Worm (Caenorhabditis elegans): ENCODE data around the gene pmk-3.

The pmk-3 gene

ce11 chrIV:8152688-8153087 is 13.7 kb downstream of the pmk-3 start:
- TF ChIP-seq ahr-1 (tag; optimal IDR thresholded peaks at IDR 0.05) (no peak), ceh-19 (GFP tag; optimal IDR thresholded peaks at IDR 0.05) (no peak), hlh-8 (tag; optimal IDR thresholded peaks at IDR 0.05) (no peak), dve-1 (tag; optimal IDR thresholded peaks at IDR 0.05) (no peak), ceh-22 (tag; optimal IDR thresholded peaks at IDR 0.05) (no peak), unc-86 (tag; optimal IDR thresholded peaks at IDR 0.05) (no peak)

DNA sequence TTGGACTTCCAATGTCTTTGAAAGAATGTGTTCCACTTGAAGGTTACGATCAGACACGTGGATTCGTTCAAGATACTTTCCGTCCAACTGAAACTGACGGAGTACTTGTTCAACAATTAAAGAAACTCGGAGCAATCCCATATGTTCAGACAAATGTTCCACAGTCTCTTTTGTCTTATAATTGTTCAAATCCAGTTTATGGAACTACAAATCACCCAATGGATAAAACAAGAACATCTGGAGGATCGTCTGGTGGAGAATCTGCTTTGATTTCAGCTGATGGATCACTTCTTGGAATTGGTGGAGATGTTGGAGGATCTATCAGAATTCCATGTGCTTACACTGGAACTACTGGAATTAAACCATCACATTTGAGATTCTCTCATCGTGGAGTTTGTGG is 14.1 kb downstream of the pmk-3 start:
- no peak for TF ChIP-seq hlh-15 (tag; optimal IDR thresholded peaks at IDR 0.05)
- no peak for TF ChIP-seq rnt-1 (tag; optimal IDR thresholded peaks at IDR 0.05)
- TF ChIP-seq ceh-18 (tag; optimal IDR thresholded peaks at IDR 0.05), result no peak
- TF ChIP-seq hlh-30 (tag; optimal IDR thresholded peaks at IDR 0.05; ENCODE audit: insufficient read depth), result no peak
- no peak for TF ChIP-seq lin-11 (tag; optimal IDR thresholded peaks at IDR 0.05)
- no peak for TF ChIP-seq ceh-22 (tag; optimal IDR thresholded peaks at IDR 0.05)
- no peak for TF ChIP-seq tbx-2 (tag; optimal IDR thresholded peaks at IDR 0.05)
- no peak for TF ChIP-seq ceh-14 (tag; optimal IDR thresholded peaks at IDR 0.05)
- no peak for TF ChIP-seq nhr-11 (tag; optimal IDR thresholded peaks at IDR 0.05)

DNA sequence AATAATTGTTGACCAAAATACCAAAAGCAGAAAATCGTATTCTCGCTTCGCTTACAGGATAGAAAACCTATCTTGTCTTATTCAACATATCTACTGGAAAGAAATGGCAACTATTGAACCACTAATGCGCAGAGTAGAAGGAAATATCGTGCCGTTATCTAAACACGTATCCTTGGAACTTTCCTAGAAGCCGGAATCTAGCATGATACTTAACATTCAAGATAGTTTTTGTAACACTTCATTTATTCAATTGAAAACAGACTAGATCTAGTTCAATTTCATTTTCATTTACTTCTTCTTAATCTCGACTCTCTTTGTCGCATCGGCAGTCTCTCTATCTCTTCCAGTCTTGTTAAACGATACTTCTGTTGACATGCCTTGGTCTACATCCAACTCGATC is 15.9 kb downstream of the pmk-3 start:
- TF ChIP-seq ztf-16 (tag; optimal IDR thresholded peaks at IDR 0.05) (no peak), ama-1 (optimal IDR thresholded peaks at IDR 0.05) (no peak), ceh-18 (tag; optimal IDR thresholded peaks at IDR 0.05) (no peak), gmeb-2 (tag; optimal IDR thresholded peaks at IDR 0.05) (no peak), F13H6.1 (tag; optimal IDR thresholded peaks at IDR 0.05) (no peak), hlh-30 (tag; optimal IDR thresholded peaks at IDR 0.05; ENCODE audit: insufficient read depth) (no peak), pag-3 (tag; optimal IDR thresholded peaks at IDR 0.05; ENCODE audit: borderline replicate concordance) (no peak), nhr-232 (tag; optimal IDR thresholded peaks at IDR 0.05) (no peak), rnt-1 (tag; optimal IDR thresholded peaks at IDR 0.05) (no peak), Y22D7AL.16 (tag; optimal IDR thresholded peaks at IDR 0.05) (no peak), K02D7.2 (tag; optimal IDR thresholded peaks at IDR 0.05) (no peak), ceh-48 (tag; optimal IDR thresholded peaks at IDR 0.05) (no peak), pqm-1 (tag; optimal IDR thresholded peaks at IDR 0.05) (no peak)

DNA sequence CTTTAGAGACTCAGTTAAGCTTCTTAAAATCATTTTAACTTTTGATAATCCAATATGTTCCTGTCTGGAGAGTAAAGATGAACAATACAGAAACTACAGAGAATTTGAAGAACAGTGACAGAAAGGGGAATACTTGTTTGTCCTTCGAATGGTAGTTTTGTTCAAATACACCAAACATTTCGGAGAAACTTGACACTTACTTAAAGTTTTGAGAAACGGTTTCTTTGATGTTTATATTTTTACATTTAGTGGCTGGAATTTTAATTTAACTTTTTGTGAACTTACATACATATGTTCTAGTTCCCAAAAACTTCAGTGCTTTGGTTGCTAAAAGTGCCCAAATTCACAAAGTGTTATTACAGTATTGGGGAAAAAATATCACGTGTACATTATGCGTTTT is 18.1 kb downstream of the pmk-3 start, which contains the start of gene B0218.5:
Gene B0218.5, minus strand, starts transcription at position 101 of the 400 bp plus-strand sequence.
- TF ChIP-seq pros-1 (tag; optimal IDR thresholded peaks at IDR 0.05) (no peak), rnt-1 (tag; optimal IDR thresholded peaks at IDR 0.05) (no peak), T23F11.4 (GFP tag; optimal IDR thresholded peaks at IDR 0.05) (no peak), pag-3 (tag; optimal IDR thresholded peaks at IDR 0.05; ENCODE audit: borderline replicate concordance) (no peak), dmd-4 (tag; optimal IDR thresholded peaks at IDR 0.05; ENCODE audit: borderline replicate concordance) (no peak), hlh-15 (tag; optimal IDR thresholded peaks at IDR 0.05) (no peak), gmeb-2 (tag; optimal IDR thresholded peaks at IDR 0.05) (no peak), ttx-3 (tag; optimal IDR thresholded peaks at IDR 0.05) (no peak), madf-2 (tag; optimal IDR thresholded peaks at IDR 0.05) (no peak), npax-4 (tag; optimal IDR thresholded peaks at IDR 0.05) (no peak), odd-2 (tag; optimal IDR thresholded peaks at IDR 0.05) (no peak), sox-4 (tag; optimal IDR thresholded peaks at IDR 0.05) (no peak), tbx-2 (tag; optimal IDR thresholded peaks at IDR 0.05) (no peak), pha-4 (tag; optimal IDR thresholded peaks at IDR 0.05) (no peak)

ce11 chrIV:8159087-8159486 is 20.1 kb downstream of the pmk-3 start, which contains the start of gene faah-1:
Gene faah-1, plus strand, starts transcription at chrIV:8159387.
- TF ChIP-seq ceh-22 (tag; optimal IDR thresholded peaks at IDR 0.05), result no peak
- no peak for TF ChIP-seq sox-2 (GFP tag; IDR thresholded peaks at IDR 0.05)
- TF ChIP-seq ceh-30 (tag; optimal IDR thresholded peaks at IDR 0.05), result no peak
- no peak for TF ChIP-seq sox-4 (tag; optimal IDR thresholded peaks at IDR 0.05)
- TF ChIP-seq C38D4.7 (GFP tag; optimal IDR thresholded peaks at IDR 0.05), result no peak
- no peak for TF ChIP-seq ceh-45 (GFP tag; IDR thresholded peaks at IDR 0.05)
- no peak for TF ChIP-seq ets-4 (tag; optimal IDR thresholded peaks at IDR 0.05)

Data from whole organism, late embryonic.